Worm (Caenorhabditis elegans): ENCODE measurements around the gene ZK105.5.

DNA sequence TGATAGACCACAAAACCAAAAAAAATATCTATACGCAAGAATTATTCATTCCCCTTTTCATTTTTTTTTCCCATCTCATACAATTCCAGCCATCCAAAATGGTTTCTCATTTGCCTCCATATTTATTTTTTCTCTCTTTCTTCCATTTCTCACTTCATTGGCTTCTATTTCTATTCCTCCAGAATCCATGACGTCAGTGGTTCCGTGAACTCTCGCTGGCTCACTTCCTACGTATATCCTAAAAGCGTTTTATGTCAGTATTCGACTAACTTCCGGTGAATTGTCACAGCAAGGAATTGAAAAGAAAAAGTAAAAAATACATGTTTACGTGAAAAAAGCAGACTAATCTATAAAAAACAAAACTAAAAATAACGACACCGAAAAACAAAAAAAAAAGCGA, 9.4 kb upstream of the ZK105.5 start:
- TF ChIP-seq scrt-1 (GFP tag; IDR thresholded peaks at IDR 0.05) (no peak), tbx-37 (GFP tag; conservative IDR thresholded peaks at IDR 0.05) (no peak), tra-4 (tag; optimal IDR thresholded peaks at IDR 0.05) (no peak), ama-1 (optimal IDR thresholded peaks at IDR 0.05) (no peak), flt-1 (GFP tag; IDR thresholded peaks at IDR 0.05) (no peak), ceh-36 (tag; optimal IDR thresholded peaks at IDR 0.05) (no peak), F13C5.2 (tag; optimal IDR thresholded peaks at IDR 0.05) (no peak), ets-7 (tag; optimal IDR thresholded peaks at IDR 0.05) (no peak)

Data from whole organism, early embryonic.